Fruit fly (Drosophila melanogaster) whole organism, adult: ENCODE measurements around the gene ZnT63C.

Experiments
- CG11617 ChIP-seq: fragments of 200-800 bp; sonication (Bioruptor generic); optimal IDR thresholded peaks from 2 replicates; lab custom pipeline; 2017; ENCODE audit warnings: mild to moderate bottlenecking, missing biosample characterization, missing genetic modification reagents, missing genetic modification characterization
- CG12768 ChIP-seq: fragments of 200-800 bp; sonication (Bioruptor generic); optimal IDR thresholded peaks from 2 replicates; lab custom pipeline; 2017; ENCODE audit warnings: missing biosample characterization, missing genetic modification characterization, mild to moderate bottlenecking, moderate library complexity, missing genetic modification reagents
- CG14711 ChIP-seq: fragments of 200-800 bp; sonication (Bioruptor generic); optimal IDR thresholded peaks from 2 replicates; lab custom pipeline; 2018; ENCODE audit warnings: missing biosample characterization, mild to moderate bottlenecking, missing genetic modification characterization, moderate library complexity
- CG1620 ChIP-seq: fragments of 200-800 bp; sonication (Bioruptor generic); optimal IDR thresholded peaks from 2 replicates; lab custom pipeline; 2016; ENCODE audit warnings: missing biosample characterization, missing genetic modification characterization
- CG33017 ChIP-seq: fragments of 200-800 bp; sonication (Bioruptor generic); optimal IDR thresholded peaks from 2 replicates; lab custom pipeline; 2018; ENCODE audit warnings: missing biosample characterization, mild to moderate bottlenecking, missing genetic modification characterization, moderate library complexity
- CG5204 ChIP-seq: fragments of 200-800 bp; sonication (Bioruptor generic); optimal IDR thresholded peaks from 2 replicates; lab custom pipeline; 2016; ENCODE audit warnings: missing biosample characterization, missing genetic modification characterization
- CG7045 ChIP-seq: fragments of 200-800 bp; sonication (Bioruptor generic); optimal IDR thresholded peaks from 2 replicates; lab custom pipeline; 2017; ENCODE audit warnings: missing biosample characterization, mild to moderate bottlenecking, missing genetic modification characterization
- CG7101 ChIP-seq: fragments of 200-800 bp; sonication (Bioruptor generic); optimal IDR thresholded peaks from 2 replicates; lab custom pipeline; 2018; ENCODE audit warnings: missing biosample characterization, mild to moderate bottlenecking, missing genetic modification characterization, moderate library complexity
- Clk ChIP-seq: fragments of 200-800 bp; sonication (Bioruptor generic); optimal IDR thresholded peaks from 2 replicates; lab custom pipeline; 2017; ENCODE audit warnings: missing biosample characterization, missing genetic modification characterization
- Crg-1 ChIP-seq: fragments of 200-800 bp; sonication (Bioruptor generic); optimal IDR thresholded peaks from 2 replicates; lab custom pipeline; 2016; ENCODE audit warnings: missing biosample characterization, missing genetic modification characterization
- Hr96 ChIP-seq: fragments of 200-800 bp; sonication (Bioruptor generic); optimal IDR thresholded peaks from 2 replicates; lab custom pipeline; 2016; ENCODE audit warnings: missing biosample characterization, missing genetic modification characterization
- Mnt ChIP-seq: fragments of 200-800 bp; sonication (Bioruptor generic); optimal IDR thresholded peaks from 2 replicates; lab custom pipeline; 2016; ENCODE audit warnings: missing biosample characterization, mild to moderate bottlenecking, missing genetic modification characterization
- bab1 ChIP-seq: fragments of 200-800 bp; sonication (Bioruptor generic); optimal IDR thresholded peaks from 3 replicates; lab custom pipeline; 2019; ENCODE audit warnings: missing biosample characterization, mild to moderate bottlenecking, missing genetic modification characterization, moderate library complexity
- cic ChIP-seq: fragments of 200-800 bp; sonication (Bioruptor generic); optimal IDR thresholded peaks from 2 replicates; lab custom pipeline; 2017; ENCODE audit warnings: missing biosample characterization, mild to moderate bottlenecking, missing genetic modification characterization, moderate library complexity
- cnc ChIP-seq, 2 experiments: fragments of >200 bp; optimal IDR thresholded peaks; 2 replicates each; lab custom pipeline; 2017
- kay ChIP-seq: fragments of 200-800 bp; sonication (Bioruptor generic); peaks from one replicate; lab custom pipeline; 2016; ENCODE audit warnings: missing biosample characterization, missing genetic modification characterization, borderline replicate concordance
- ovo ChIP-seq: fragments of 200-800 bp; sonication (Bioruptor generic); optimal IDR thresholded peaks from 2 replicates; lab custom pipeline; 2016; ENCODE audit warnings: missing biosample characterization, missing genetic modification characterization
- pad ChIP-seq: fragments of 200-800 bp; sonication (Bioruptor generic); optimal IDR thresholded peaks from 3 replicates; lab custom pipeline; 2017; ENCODE audit warnings: missing biosample characterization, missing genetic modification characterization, mild to moderate bottlenecking, moderate library complexity, missing genetic modification reagents
- tj ChIP-seq: fragments of 200-800 bp; sonication (Bioruptor generic); optimal IDR thresholded peaks from 3 replicates; lab custom pipeline; 2017; ENCODE audit warnings: missing biosample characterization, mild to moderate bottlenecking, missing genetic modification characterization, moderate library complexity
- toe ChIP-seq: fragments of 200-800 bp; sonication (Bioruptor generic); optimal IDR thresholded peaks from 2 replicates; lab custom pipeline; 2016; ENCODE audit warnings: missing biosample characterization, missing genetic modification characterization

ZnT63C gene

dm6 chr3L:3304740-3305139 lies 1.2 kb downstream of the ZnT63C start:
- TF ChIP-seq CG7045 (GFP tag; lab: Kevin White, UChicago) (no peak), Clk (GFP tag; lab: Kevin White, UChicago) (no peak), pad (GFP tag; lab: Kevin White, UChicago) (no peak), ovo (no peak), CG7101 (tag; lab: Kevin White, UChicago) (no peak), CG11617 (GFP tag; lab: Kevin White, UChicago) (no peak), cnc (optimal IDR thresholded peaks at IDR 0.05; lab: Kevin White, UChicago) (no peak), Crg-1 (no peak), tj (GFP tag; lab: Kevin White, UChicago) (no peak), CG12768 (GFP tag; lab: Kevin White, UChicago) (no peak), bab1 (GFP tag; lab: Kevin White, UChicago) (no peak), CG5204 (GFP tag; lab: Kevin White, UChicago) (no peak)

- no peak for TF ChIP-seq cic
- TF ChIP-seq Hr96 (GFP tag; lab: Kevin White, UChicago), result no peak
- TF ChIP-seq CG7101 (tag; lab: Kevin White, UChicago), result no peak
- no peak for TF ChIP-seq Clk (GFP tag; lab: Kevin White, UChicago)
- no peak for TF ChIP-seq CG14711 (tag; lab: Kevin White, UChicago)
- TF ChIP-seq CG12768 (GFP tag; lab: Kevin White, UChicago), result no peak
- no peak for TF ChIP-seq pad (GFP tag; lab: Kevin White, UChicago)
- TF ChIP-seq CG5204 (GFP tag; lab: Kevin White, UChicago), result no peak
Observed at dm6 chr3L:3305430-3305829, 1.9 kb downstream of the ZnT63C start.

dm6 chr3L:3306515-3306914 lies 3.0 kb downstream of the ZnT63C start:
- TF ChIP-seq cnc (optimal IDR thresholded peaks at IDR 0.05; lab: Kevin White, UChicago), result no peak
- TF ChIP-seq kay (GFP tag; lab: Kevin White, UChicago), result peak; percentile 14

- TF ChIP-seq CG1620 (GFP tag; lab: Kevin White, UChicago) (no peak), toe (GFP tag; lab: Kevin White, UChicago) (no peak), CG5204 (GFP tag; lab: Kevin White, UChicago) (no peak), CG7101 (tag; lab: Kevin White, UChicago) (no peak), bab1 (GFP tag; lab: Kevin White, UChicago) (no peak), cnc (optimal IDR thresholded peaks at IDR 0.05; lab: Kevin White, UChicago) (no peak)
Observed at dm6 chr3L:3307593-3307992, 4.1 kb downstream of the ZnT63C start.

dm6 chr3L:3308676-3309613 lies 5.4 kb downstream of the ZnT63C start:
- TF ChIP-seq Mnt (GFP tag; lab: Kevin White, UChicago) (peak; percentile 98), CG7045 (GFP tag; lab: Kevin White, UChicago) (no peak), CG33017 (tag; lab: Kevin White, UChicago) (no peak), CG7101 (tag; lab: Kevin White, UChicago) (no peak), kay (GFP tag; lab: Kevin White, UChicago) (peak; percentile 69), tj (GFP tag; lab: Kevin White, UChicago) (peak; percentile 59), Hr96 (GFP tag; lab: Kevin White, UChicago) (no peak), ovo (no peak), CG11617 (GFP tag; lab: Kevin White, UChicago) (peak; percentile 3), CG12768 (GFP tag; lab: Kevin White, UChicago) (peak; percentile 23), Clk (GFP tag; lab: Kevin White, UChicago) (no peak), CG5204 (GFP tag; lab: Kevin White, UChicago) (no peak), Crg-1 (peak; percentile 17), cnc (optimal IDR thresholded peaks at IDR 0.05; lab: Kevin White, UChicago) (no peak), cic (peak; percentile 94), toe (GFP tag; lab: Kevin White, UChicago) (no peak), pad (GFP tag; lab: Kevin White, UChicago) (no peak)

- TF ChIP-seq toe (GFP tag; lab: Kevin White, UChicago), result no peak
- no peak for TF ChIP-seq CG14711 (tag; lab: Kevin White, UChicago)
Observed at dm6 chr3L:3314049-3314448, 10.5 kb downstream of the ZnT63C start, which contains the start of gene Drsl2. Drsl2 (plus strand) TSS chr3L:3314349.

- TF ChIP-seq CG7045 (GFP tag; lab: Kevin White, UChicago), result no peak
Observed at dm6 chr3L:3314696-3315095, 11.2 kb downstream of the ZnT63C start, which contains the start of gene Drsl3. Drsl3 (plus strand) TSS chr3L:3314996.
